Worm (Caenorhabditis elegans) whole organism, midembryonic: ENCODE results near the gene cogc-6.

ENCODE experiments used
- T22C8.4 ChIP-seq: fragments of 200-800 bp; sonication (Bioruptor generic); IDR thresholded peaks from 2 replicates; pipeline ENCODE4 v1.3.6; 2022; ENCODE audit warnings: missing genetic modification characterization, missing compliant biosample characterization
- flt-1 ChIP-seq: fragments of 200-800 bp; sonication (Bioruptor generic); IDR thresholded peaks from 2 replicates; pipeline ENCODE4 v1.3.6; 2022; ENCODE audit warnings: missing genetic modification characterization, missing compliant biosample characterization
- klf-2 ChIP-seq: fragments of 200-800 bp; sonication (Bioruptor generic); conservative IDR thresholded peaks from 2 replicates; pipeline ENCODE4 v1.3.6; 2022; ENCODE audit warnings: missing genetic modification reagents, missing genetic modification characterization, missing compliant biosample characterization
- med-1 ChIP-seq: sonication (generic microtip); optimal IDR thresholded peaks from 2 replicates; lab custom pipeline; 2017; ENCODE audit warnings: missing genetic modification characterization, mild to moderate bottlenecking, missing compliant biosample characterization, antibody characterized with exemption, missing genetic modification reagents; ENCODE audit not compliant: insufficient read depth
- tab-1 ChIP-seq: fragments of 200-800 bp; sonication (Bioruptor generic); IDR thresholded peaks from 2 replicates; pipeline ENCODE4 v1.3.6; 2022; ENCODE audit warnings: missing genetic modification characterization, missing compliant biosample characterization
- ztf-29 ChIP-seq: fragments of 200-800 bp; sonication (Bioruptor generic); IDR thresholded peaks from 2 replicates; pipeline ENCODE4 v1.3.6; 2022; ENCODE audit warnings: missing genetic modification reagents, missing genetic modification characterization, missing compliant biosample characterization

DNA sequence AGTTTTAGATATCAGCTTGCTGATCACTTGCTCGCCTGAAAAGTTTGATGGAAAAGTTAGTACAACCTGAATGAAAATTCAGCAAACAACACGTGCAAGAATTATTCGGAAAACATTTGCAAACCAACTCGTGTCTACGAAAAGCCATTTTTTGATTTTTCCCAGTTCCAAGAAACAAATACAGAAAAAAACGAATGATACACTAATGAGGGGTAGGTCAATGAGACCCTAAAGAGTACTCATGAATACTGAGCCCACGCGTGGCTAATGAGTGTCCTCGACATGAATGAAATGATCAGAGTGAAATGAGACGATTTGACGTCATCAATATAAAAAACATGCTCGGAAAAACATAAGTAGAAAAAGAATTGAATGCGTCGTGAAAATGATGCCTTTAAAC lies 9.1 kb downstream of the cogc-6 start:
- TF ChIP-seq flt-1 (GFP tag; lab: Robert Waterston, UW) = no peak
- TF ChIP-seq tab-1 = no peak
- TF ChIP-seq T22C8.4 (GFP tag; lab: Robert Waterston, UW) = no peak
- TF ChIP-seq klf-2 (GFP tag; lab: Robert Waterston, UW) = no peak
- no peak for TF ChIP-seq ztf-29
- TF ChIP-seq med-1 (GFP tag; lab: Kevin White, UChicago) = no peak
